Fruit fly (Drosophila melanogaster): ENCODE measurements around the gene NSD.
A peak's percentile ranks its signal among the peaks of the same experiment; 100 is the strongest.

Gene NSD

DNA sequence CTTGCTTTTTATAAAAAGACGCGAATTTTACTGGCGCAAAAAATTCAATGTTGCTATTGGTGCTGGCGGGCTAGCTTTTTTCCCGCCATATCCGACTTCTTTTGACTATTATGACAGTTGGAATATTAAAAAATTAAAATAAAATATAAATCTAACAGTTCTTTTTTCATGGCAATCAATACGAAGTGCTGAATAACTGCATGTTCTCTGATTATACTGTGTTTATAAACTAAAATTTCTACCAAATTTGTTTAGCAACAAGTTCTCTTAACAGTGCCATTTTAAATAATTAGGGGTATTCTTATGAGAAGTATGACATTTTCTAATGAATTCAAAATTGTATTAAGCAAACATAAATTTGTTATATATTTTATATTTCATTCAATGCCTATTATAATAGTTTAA is 18.3 kb downstream of the NSD start, which contains the start of gene Boh1 (continued):
- TF ChIP-seq CG17359 (tag; optimal IDR thresholded peaks at IDR 0.05): peak; percentile 26
- no peak for TF ChIP-seq Neu2 (GFP tag; optimal IDR thresholded peaks at IDR 0.05; ENCODE audit: borderline replicate concordance)
- TF ChIP-seq pho (GFP tag; optimal IDR thresholded peaks at IDR 0.05): no peak
- TF ChIP-seq Dad (GFP tag; optimal IDR thresholded peaks at IDR 0.05): no peak
- no peak for TF ChIP-seq CG10321 (GFP tag; IDR thresholded peaks at IDR 0.05)
- TF ChIP-seq trh (GFP tag; optimal IDR thresholded peaks at IDR 0.05): no peak
- TF ChIP-seq sens-2 (GFP tag; IDR thresholded peaks at IDR 0.05): no peak
- TF ChIP-seq CG12155 (GFP tag; optimal IDR thresholded peaks at IDR 0.05): peak; percentile 15
- peak; percentile 8 for TF ChIP-seq twi (tag; optimal IDR thresholded peaks at IDR 0.05)
- peak; percentile 10 for TF ChIP-seq CG3407 (GFP tag; optimal IDR thresholded peaks at IDR 0.05)
- no peak for TF ChIP-seq H15 (GFP tag; IDR thresholded peaks at IDR 0.05)
- peak; percentile 48 for TF ChIP-seq sug (tag; optimal IDR thresholded peaks at IDR 0.05)
- TF ChIP-seq CG10959 (GFP tag; IDR thresholded peaks at IDR 0.05): no peak
- TF ChIP-seq CG2712 (tag; optimal IDR thresholded peaks at IDR 0.05): peak; percentile 69
- TF ChIP-seq lola (GFP tag; optimal IDR thresholded peaks at IDR 0.05): peak in 1 of 3 experiments; percentile 23
- no peak for TF ChIP-seq ash1 (GFP tag; optimal IDR thresholded peaks at IDR 0.05)
- no peak for TF ChIP-seq CG13123 (GFP tag; optimal IDR thresholded peaks at IDR 0.05)
- TF ChIP-seq CG15269 (tag; optimal IDR thresholded peaks at IDR 0.05): peak; percentile 45
- TF ChIP-seq vfl (GFP tag; optimal IDR thresholded peaks at IDR 0.05): no peak
- TF ChIP-seq wor (GFP tag; IDR thresholded peaks at IDR 0.05): no peak
- no peak for TF ChIP-seq HmgD (GFP tag; optimal IDR thresholded peaks at IDR 0.05)
- no peak for TF ChIP-seq mirr (GFP tag; optimal IDR thresholded peaks at IDR 0.05)
- TF ChIP-seq dpn (GFP tag; optimal IDR thresholded peaks at IDR 0.05): peak in 1 of 2 experiments; percentile 9
- peak; percentile 36 for TF ChIP-seq Hmr (GFP tag; optimal IDR thresholded peaks at IDR 0.05)
- TF ChIP-seq CG11398 (GFP tag; optimal IDR thresholded peaks at IDR 0.05): no peak
- no peak for TF ChIP-seq inv (GFP tag; IDR thresholded peaks at IDR 0.05; ENCODE audit: partially characterized antibody)
- TF ChIP-seq gro (GFP tag; optimal IDR thresholded peaks at IDR 0.05): no peak
- no peak for TF ChIP-seq CG13624 (GFP tag; optimal IDR thresholded peaks at IDR 0.05)
- TF ChIP-seq kni (GFP tag; optimal IDR thresholded peaks at IDR 0.05): no peak
- peak; percentile 56 for TF ChIP-seq CG13296 (GFP tag; optimal IDR thresholded peaks at IDR 0.05)
- no peak for TF ChIP-seq CG1832 (GFP tag; optimal IDR thresholded peaks at IDR 0.05)
- no peak for TF ChIP-seq CG14860 (GFP tag; IDR thresholded peaks at IDR 0.05; ENCODE audit: partially characterized antibody)
- no peak for TF ChIP-seq CG7987 (GFP tag; optimal IDR thresholded peaks at IDR 0.05)
- no peak for TF ChIP-seq CkIIα-i1 (GFP tag; IDR thresholded peaks at IDR 0.05)
- no peak for TF ChIP-seq fu2 (GFP tag; optimal IDR thresholded peaks at IDR 0.05)
- no peak for TF ChIP-seq Mes4 (GFP tag; optimal IDR thresholded peaks at IDR 0.05)
- no peak for TF ChIP-seq CG17612 (GFP tag; IDR thresholded peaks at IDR 0.05)
- no peak for TF ChIP-seq CG3995 (GFP tag; optimal IDR thresholded peaks at IDR 0.05)
- no peak for TF ChIP-seq NK7.1 (GFP tag; optimal IDR thresholded peaks at IDR 0.05)
- no peak for TF ChIP-seq chm (GFP tag; IDR thresholded peaks at IDR 0.05)
- no peak for TF ChIP-seq Camta (GFP tag; optimal IDR thresholded peaks at IDR 0.05)
- no peak for TF ChIP-seq gcm2 (GFP tag; optimal IDR thresholded peaks at IDR 0.05)
- no peak for TF ChIP-seq bowl (GFP tag; IDR thresholded peaks at IDR 0.05)
- no peak for TF ChIP-seq da (GFP tag; optimal IDR thresholded peaks at IDR 0.05)
- no peak for TF ChIP-seq Deaf1 (tag; optimal IDR thresholded peaks at IDR 0.05)
- TF ChIP-seq CG16863 (GFP tag; optimal IDR thresholded peaks at IDR 0.05): no peak
- TF ChIP-seq CG17328 (GFP tag; IDR thresholded peaks at IDR 0.05): no peak
- no peak for TF ChIP-seq Ravus (GFP tag; IDR thresholded peaks at IDR 0.05)
- no peak for TF ChIP-seq nau (GFP tag; optimal IDR thresholded peaks at IDR 0.05)
- TF ChIP-seq Poxn (GFP tag; IDR thresholded peaks at IDR 0.05): no peak
- no peak for TF ChIP-seq CG3065 (GFP tag; optimal IDR thresholded peaks at IDR 0.05)
- peak; percentile 24; the same call in 1 of the 3 replicates for TF ChIP-seq tgo (GFP tag; IDR thresholded peaks at IDR 0.05)
